Fruit fly (Drosophila melanogaster): ENCODE results near the gene CG32486.

Gene CG32486

dm6 chr3L:3042150-3043049 is 28.2 kb downstream of the CG32486 start, which contains the start of gene Prx4 (continued):
- no peak for TF ChIP-seq CG3065 (GFP tag; optimal IDR thresholded peaks at IDR 0.05)
- no peak for TF ChIP-seq zf30C (GFP tag; optimal IDR thresholded peaks at IDR 0.05)
- no peak for TF ChIP-seq chinmo (GFP tag; IDR thresholded peaks at IDR 0.05; ENCODE audit: partially characterized antibody)
- no peak for TF ChIP-seq CG17912 (GFP tag; optimal IDR thresholded peaks at IDR 0.05)
- TF ChIP-seq dmrt11E (tag; optimal IDR thresholded peaks at IDR 0.05) = peak; percentile 61
- TF ChIP-seq slou (GFP tag; optimal IDR thresholded peaks at IDR 0.05) = no peak
- peak; percentile 66; the same call in 1 of the 2 replicates for TF ChIP-seq Atf6 (GFP tag; IDR thresholded peaks at IDR 0.05)
- TF ChIP-seq Pdp1 (GFP tag; optimal IDR thresholded peaks at IDR 0.05) = peak; percentile 46 to 63
- peak; percentile 86 for TF ChIP-seq gem (tag; optimal IDR thresholded peaks at IDR 0.05)
- TF ChIP-seq wor (GFP tag; IDR thresholded peaks at IDR 0.05) = peak; percentile 48; the same call in 1 of the 2 replicates
- peak; percentile 86 for TF ChIP-seq sisA (GFP tag; IDR thresholded peaks at IDR 0.05)
- TF ChIP-seq toy (GFP tag; IDR thresholded peaks at IDR 0.05) = no peak
- peak; percentile 54 for TF ChIP-seq CG10267 (tag; optimal IDR thresholded peaks at IDR 0.05)
- TF ChIP-seq Hmr (GFP tag; optimal IDR thresholded peaks at IDR 0.05) = peak; percentile 84
- TF ChIP-seq CG9437 (GFP tag; optimal IDR thresholded peaks at IDR 0.05) = peak; percentile 31
- no peak for TF ChIP-seq lov (optimal IDR thresholded peaks at IDR 0.05)
- TF ChIP-seq lov (GFP tag; IDR thresholded peaks at IDR 0.05) = no peak
- TF ChIP-seq CG3847 (GFP tag; IDR thresholded peaks at IDR 0.05) = peak; percentile 56
- TF ChIP-seq CG9797 (GFP tag; optimal IDR thresholded peaks at IDR 0.05) = peak; percentile 68
- 0 out of 3 replicates have a peak, but pooled peaks have one; percentile 63 for TF ChIP-seq C15 (GFP tag; IDR thresholded peaks at IDR 0.05)
- TF ChIP-seq sqz (GFP tag; optimal IDR thresholded peaks at IDR 0.05) = peak; percentile 1
- no peak for TF ChIP-seq CG8944 (GFP tag; optimal IDR thresholded peaks at IDR 0.05)
- no peak for TF ChIP-seq usp (GFP tag; optimal IDR thresholded peaks at IDR 0.05)
- peak; percentile 84 for TF ChIP-seq unpg (GFP tag; optimal IDR thresholded peaks at IDR 0.05)
- peak; percentile 73 for TF ChIP-seq ranshi (GFP tag; IDR thresholded peaks at IDR 0.05)
- TF ChIP-seq CG11093 (GFP tag; IDR thresholded peaks at IDR 0.05) = peak; percentile 52; the same call in 2 of the 3 replicates
- TF ChIP-seq Elba2 (GFP tag; optimal IDR thresholded peaks at IDR 0.05) = no peak
- TF ChIP-seq CG10565 (GFP tag; optimal IDR thresholded peaks at IDR 0.05) = no peak
- TF ChIP-seq ash1 (GFP tag; optimal IDR thresholded peaks at IDR 0.05) = no peak
- TF ChIP-seq Poxn (GFP tag; IDR thresholded peaks at IDR 0.05) = peak; percentile 19; the same call in 1 of the 2 replicates
- no peak for TF ChIP-seq gcm2 (GFP tag; optimal IDR thresholded peaks at IDR 0.05)
- TF ChIP-seq wdn (GFP tag; IDR thresholded peaks at IDR 0.05) = 0 out of 2 replicates have a peak, but pooled peaks have one; percentile 30
- TF ChIP-seq Neu2 (GFP tag; optimal IDR thresholded peaks at IDR 0.05; ENCODE audit: borderline replicate concordance) = no peak
- TF ChIP-seq Max (GFP tag; optimal IDR thresholded peaks at IDR 0.05) = no peak
- no peak for TF ChIP-seq disco-r (GFP tag; optimal IDR thresholded peaks at IDR 0.05)
- peak; percentile 53 for TF ChIP-seq Ssrp (tag; optimal IDR thresholded peaks at IDR 0.05)
- 0 out of 3 replicates have a peak, but pooled peaks have one; percentile 22 for TF ChIP-seq jigr1 (GFP tag; IDR thresholded peaks at IDR 0.05)
- TF ChIP-seq CG12744 (GFP tag; optimal IDR thresholded peaks at IDR 0.05) = no peak
- TF ChIP-seq chn (GFP tag; optimal IDR thresholded peaks at IDR 0.05) = peak; percentile 11
- TF ChIP-seq bbx (GFP tag; IDR thresholded peaks at IDR 0.05; ENCODE audit: partially characterized antibody) = no peak
- no peak for TF ChIP-seq CG31365 (tag; optimal IDR thresholded peaks at IDR 0.05)
- TF ChIP-seq mirr (GFP tag; optimal IDR thresholded peaks at IDR 0.05) = no peak
- TF ChIP-seq wek (GFP tag; optimal IDR thresholded peaks at IDR 0.05) = peak; percentile 6
- TF ChIP-seq stc (GFP tag; IDR thresholded peaks at IDR 0.05) = peak; percentile 80
- TF ChIP-seq fd64A (GFP tag; optimal IDR thresholded peaks at IDR 0.05) = no peak
- TF ChIP-seq yki (optimal IDR thresholded peaks at IDR 0.05) = no peak
- peak; percentile 28 for TF ChIP-seq Mad (GFP tag; optimal IDR thresholded peaks at IDR 0.05)
- TF ChIP-seq CG3838 (GFP tag; optimal IDR thresholded peaks at IDR 0.05) = no peak
- no peak for TF ChIP-seq CG9876 (GFP tag; optimal IDR thresholded peaks at IDR 0.05)

All from whole organism, embryonic.